Worm (Caenorhabditis elegans) whole organism, midembryonic: Measurements from ENCODE around the gene men-1.

Source experiments
- T22C8.4 ChIP-seq: fragments of 200-800 bp; sonication (Bioruptor generic); IDR thresholded peaks from 2 replicates; pipeline ENCODE4 v1.3.6; 2022; ENCODE audit warnings: missing genetic modification characterization, missing compliant biosample characterization
- cog-1 ChIP-seq: sonication (generic microtip); optimal IDR thresholded peaks from 2 replicates; lab custom pipeline; 2016; ENCODE audit warnings: missing genetic modification characterization, missing compliant biosample characterization
- flt-1 ChIP-seq: fragments of 200-800 bp; sonication (Bioruptor generic); IDR thresholded peaks from 2 replicates; pipeline ENCODE4 v1.3.6; 2022; ENCODE audit warnings: missing genetic modification characterization, missing compliant biosample characterization
- klf-2 ChIP-seq: fragments of 200-800 bp; sonication (Bioruptor generic); conservative IDR thresholded peaks from 2 replicates; pipeline ENCODE4 v1.3.6; 2022; ENCODE audit warnings: missing genetic modification reagents, missing genetic modification characterization, missing compliant biosample characterization
- med-1 ChIP-seq: sonication (generic microtip); optimal IDR thresholded peaks from 2 replicates; lab custom pipeline; 2017; ENCODE audit warnings: missing genetic modification characterization, mild to moderate bottlenecking, missing compliant biosample characterization, antibody characterized with exemption, missing genetic modification reagents; ENCODE audit not compliant: insufficient read depth
- ref-1 ChIP-seq: fragments of 200-800 bp; sonication (Bioruptor generic); conservative IDR thresholded peaks from 2 replicates; pipeline ENCODE4 v1.3.6; 2022; ENCODE audit warnings: missing genetic modification reagents, missing genetic modification characterization, missing compliant biosample characterization
- ztf-23 ChIP-seq: fragments of 200-800 bp; sonication (Bioruptor generic); IDR thresholded peaks from 2 replicates; pipeline ENCODE4 v1.3.6; 2022; ENCODE audit warnings: missing genetic modification reagents, missing genetic modification characterization, missing compliant biosample characterization
- ztf-29 ChIP-seq: fragments of 200-800 bp; sonication (Bioruptor generic); IDR thresholded peaks from 2 replicates; pipeline ENCODE4 v1.3.6; 2022; ENCODE audit warnings: missing genetic modification reagents, missing genetic modification characterization, missing compliant biosample characterization

DNA sequence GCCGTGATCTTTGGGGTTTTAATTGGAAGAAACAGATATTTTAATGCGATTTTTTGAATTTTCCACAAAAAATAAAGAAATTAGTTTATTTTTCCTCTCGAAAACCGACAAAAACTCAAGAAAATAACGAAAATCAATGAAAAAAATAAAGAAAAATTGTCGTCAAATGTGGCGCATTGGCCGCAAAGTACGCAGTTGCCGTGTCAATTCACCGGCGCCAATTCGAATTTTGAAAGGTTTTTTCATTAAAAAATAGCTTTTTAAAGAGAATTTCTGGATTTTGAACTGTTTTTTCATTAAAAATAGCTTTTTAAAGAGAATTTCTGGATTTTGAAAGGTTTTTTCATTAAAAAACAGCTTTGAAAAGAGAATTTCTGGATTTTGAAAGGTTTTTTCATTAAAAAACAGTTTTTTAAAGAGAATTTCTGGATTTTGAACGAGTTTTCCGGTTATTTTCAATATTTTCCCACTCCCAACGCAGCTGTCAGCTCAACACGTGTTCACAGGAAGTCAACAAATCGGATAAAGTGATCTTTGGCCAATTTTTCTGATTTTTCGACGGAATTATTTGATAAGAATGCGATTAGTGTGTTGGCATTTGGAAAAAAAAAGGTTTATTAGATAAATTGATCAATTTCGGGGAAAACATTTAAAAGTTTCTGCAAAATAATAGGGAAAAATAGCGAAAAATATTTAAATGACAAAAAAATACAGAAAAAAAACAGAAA, 619 bp upstream of the men-1 start:
- TF ChIP-seq med-1: no peak
- TF ChIP-seq ref-1 (GFP tag; lab: Robert Waterston, UW): no peak
- TF ChIP-seq klf-2 (GFP tag; lab: Robert Waterston, UW): no peak
- no peak for TF ChIP-seq T22C8.4 (GFP tag; lab: Robert Waterston, UW)
- TF ChIP-seq ztf-23: no peak
- no peak for TF ChIP-seq flt-1 (GFP tag; lab: Robert Waterston, UW)
- TF ChIP-seq cog-1 (tag; lab: Kevin White, UChicago): no peak
- no peak for TF ChIP-seq ztf-29 (GFP tag; lab: Robert Waterston, UW)
